Worm (Caenorhabditis elegans) whole organism, L1 larva: ENCODE results near the gene T04C12.7.

Experiments used
- C16A3.4 ChIP-seq: fragments of 150-350 bp; optimal IDR thresholded peaks from 2 replicates; lab custom pipeline; 2014; ENCODE audit warnings: missing biosample characterization, missing genetic modification characterization
- F16B12.6 ChIP-seq: fragments of 150-350 bp; optimal IDR thresholded peaks from 2 replicates; lab custom pipeline; 2014; ENCODE audit warnings: missing biosample characterization, missing genetic modification characterization
- Y116A8C.19 ChIP-seq: sonication (generic microtip); optimal IDR thresholded peaks from 2 replicates; lab custom pipeline; 2016; ENCODE audit warnings: missing compliant biosample characterization, missing genetic modification characterization, borderline replicate concordance
- aha-1 ChIP-seq: fragments of 150-350 bp; optimal IDR thresholded peaks from 2 replicates; lab custom pipeline; 2014; ENCODE audit warnings: missing biosample characterization, missing genetic modification characterization
- alr-1 ChIP-seq: fragments of 200-800 bp; sonication (Bioruptor generic); optimal IDR thresholded peaks from 2 replicates; lab custom pipeline; 2018; ENCODE audit warnings: borderline replicate concordance, mild to moderate bottlenecking, missing genetic modification characterization, missing compliant biosample characterization
- aly-2 ChIP-seq: fragments of 150-350 bp; optimal IDR thresholded peaks from 2 replicates; lab custom pipeline; 2014; ENCODE audit warnings: missing biosample characterization, missing genetic modification characterization
- ama-1 ChIP-seq: fragments of 150-350 bp; optimal IDR thresholded peaks from 2 replicates; lab custom pipeline; 2014
- ceh-82 ChIP-seq, 3 experiments: fragments of 150-350 bp in 1 of 3; sonication (generic microtip) in 2 of 3; optimal IDR thresholded peaks; 2 replicates each; lab custom pipeline; 2014 to 2017; ENCODE audit warnings: missing biosample characterization in 3 of 3, missing genetic modification characterization in 3 of 3
- ceh-90 ChIP-seq: sonication (generic microtip); optimal IDR thresholded peaks from 2 replicates; lab custom pipeline; 2016; ENCODE audit warnings: missing genetic modification characterization, missing compliant biosample characterization
- ces-1 ChIP-seq: fragments of 150-350 bp; optimal IDR thresholded peaks from 2 replicates; lab custom pipeline; 2014; ENCODE audit warnings: missing biosample characterization, missing genetic modification reagents, missing genetic modification characterization
- dsc-1 ChIP-seq: sonication (generic microtip); optimal IDR thresholded peaks from 2 replicates; lab custom pipeline; 2016; ENCODE audit warnings: mild to moderate bottlenecking, missing genetic modification characterization, missing compliant biosample characterization
- efl-1 ChIP-seq, 4 experiments: fragments of 150-350 bp; optimal IDR thresholded peaks in 3 of 4; peaks in 1 of 4; 1 replicate in 1 of 4; 2 replicates in 3 of 4; lab custom pipeline; 2014; ENCODE audit warnings: missing biosample characterization in 2 of 4, missing genetic modification characterization in 2 of 4, missing genetic modification reagents in 2 of 4
- efl-3 ChIP-seq: fragments of 200-800 bp; sonication (Bioruptor generic); optimal IDR thresholded peaks from 2 replicates; lab custom pipeline; 2018; ENCODE audit warnings: mild to moderate bottlenecking, missing genetic modification characterization, missing compliant biosample characterization
- egl-13 ChIP-seq: sonication (generic microtip); optimal IDR thresholded peaks from 2 replicates; lab custom pipeline; 2016; ENCODE audit warnings: missing genotype, missing genetic modification reagents, missing genetic modification characterization, missing compliant biosample characterization
- egl-27 ChIP-seq, 2 experiments: fragments of 150-350 bp in 1 of 2; sonication (generic microtip); optimal IDR thresholded peaks; 3 replicates each; lab custom pipeline; 2017 to 2018; ENCODE audit warnings: missing biosample characterization in 2 of 2, missing genetic modification characterization in 2 of 2, missing genetic modification reagents in 2 of 2
- elt-2 ChIP-seq: sonication (generic microtip); optimal IDR thresholded peaks from 2 replicates; lab custom pipeline; 2016; ENCODE audit warnings: missing genetic modification characterization, mild to moderate bottlenecking, inconsistent platforms, missing compliant biosample characterization, missing genetic modification reagents
- elt-3 ChIP-seq, 6 experiments: fragments of 150-350 bp in 1 of 6; sonication (generic microtip); optimal IDR thresholded peaks; 2 replicates each; lab custom pipeline; 2017 to 2018; ENCODE audit warnings: missing biosample characterization in 6 of 6, missing genetic modification characterization in 6 of 6, inconsistent platforms in 1 of 6
- fkh-10 ChIP-seq: sonication (generic microtip); optimal IDR thresholded peaks from 2 replicates; lab custom pipeline; 2017; ENCODE audit warnings: missing biosample characterization, missing genetic modification reagents, missing genetic modification characterization
- fkh-8 ChIP-seq: sonication (generic microtip); optimal IDR thresholded peaks from 2 replicates; lab custom pipeline; 2016; ENCODE audit warnings: mild to moderate bottlenecking, missing genetic modification characterization, missing compliant biosample characterization
- fos-1 ChIP-seq: fragments of 150-350 bp; optimal IDR thresholded peaks from 2 replicates; lab custom pipeline; 2014; ENCODE audit warnings: missing biosample characterization, missing genetic modification characterization
- grh-1 ChIP-seq: fragments of 200-800 bp; sonication (Bioruptor generic); IDR thresholded peaks from 2 replicates; pipeline ENCODE4 v1.3.6; 2022; ENCODE audit warnings: missing genetic modification reagents, missing genetic modification characterization, missing compliant biosample characterization
- hlh-17 ChIP-seq: fragments of 200-800 bp; sonication (Bioruptor generic); optimal IDR thresholded peaks from 2 replicates; lab custom pipeline; 2018; ENCODE audit warnings: missing genetic modification characterization, mild to moderate bottlenecking, missing compliant biosample characterization, moderate library complexity, borderline replicate concordance
- hlh-4 ChIP-seq: sonication (generic microtip); optimal IDR thresholded peaks from 2 replicates; lab custom pipeline; 2016; ENCODE audit warnings: mild to moderate bottlenecking, missing genetic modification characterization, missing compliant biosample characterization
- hpl-2 ChIP-seq: fragments of 150-350 bp; optimal IDR thresholded peaks from 2 replicates; lab custom pipeline; 2014; ENCODE audit warnings: missing biosample characterization, missing genetic modification reagents, missing genetic modification characterization
- lin-13 ChIP-seq: fragments of 150-350 bp; optimal IDR thresholded peaks from 2 replicates; lab custom pipeline; 2014; ENCODE audit warnings: missing biosample characterization, missing genetic modification reagents, missing genetic modification characterization
- lin-35 ChIP-seq, 2 experiments: fragments of 150-350 bp; optimal IDR thresholded peaks; 2 replicates each; lab custom pipeline; 2014; ENCODE audit warnings: missing biosample characterization in 2 of 2, missing genetic modification characterization in 2 of 2, missing genetic modification reagents in 2 of 2
- lir-3 ChIP-seq: sonication (generic microtip); optimal IDR thresholded peaks from 2 replicates; lab custom pipeline; 2016; ENCODE audit warnings: mild to moderate bottlenecking, missing genetic modification characterization, moderate library complexity, missing compliant biosample characterization; ENCODE audit not compliant: poor library complexity
- mef-2 ChIP-seq: fragments of 150-350 bp; optimal IDR thresholded peaks from 2 replicates; lab custom pipeline; 2014; ENCODE audit warnings: missing biosample characterization, missing genetic modification characterization
- nhr-237 ChIP-seq: fragments of 150-350 bp; optimal IDR thresholded peaks from 2 replicates; lab custom pipeline; 2014; ENCODE audit warnings: missing biosample characterization, missing genetic modification characterization
- nhr-71 ChIP-seq: sonication (generic microtip); optimal IDR thresholded peaks from 2 replicates; lab custom pipeline; 2016; ENCODE audit warnings: mild to moderate bottlenecking, missing genetic modification characterization, moderate library complexity, missing compliant biosample characterization
- nhr-76 ChIP-seq: sonication (generic microtip); optimal IDR thresholded peaks from 2 replicates; lab custom pipeline; 2017; ENCODE audit warnings: missing biosample characterization, missing genetic modification characterization
- nhr-84 ChIP-seq: sonication (generic microtip); optimal IDR thresholded peaks from 2 replicates; lab custom pipeline; 2017; ENCODE audit warnings: missing biosample characterization, missing genetic modification characterization
- nhr-90 ChIP-seq: sonication (generic microtip); optimal IDR thresholded peaks from 2 replicates; lab custom pipeline; 2016; ENCODE audit warnings: mild to moderate bottlenecking, missing genetic modification characterization, missing compliant biosample characterization; ENCODE audit not compliant: poor library complexity
- pag-3 ChIP-seq: sonication (generic microtip); optimal IDR thresholded peaks from 2 replicates; lab custom pipeline; 2017; ENCODE audit warnings: missing genetic modification characterization, mild to moderate bottlenecking, missing compliant biosample characterization, antibody characterized with exemption, borderline replicate concordance; ENCODE audit not compliant: insufficient read depth
- pax-3 ChIP-seq: fragments of 200-800 bp; sonication (Bioruptor generic); optimal IDR thresholded peaks from 2 replicates; lab custom pipeline; 2018; ENCODE audit warnings: mild to moderate bottlenecking, missing genetic modification characterization, moderate library complexity, missing compliant biosample characterization
- pqm-1 ChIP-seq: sonication (generic microtip); optimal IDR thresholded peaks from 3 replicates; lab custom pipeline; 2017; ENCODE audit warnings: missing biosample characterization, missing genetic modification characterization
- skn-1 ChIP-seq: fragments of 150-350 bp; optimal IDR thresholded peaks from 2 replicates; lab custom pipeline; 2014; ENCODE audit warnings: missing biosample characterization, missing genetic modification characterization
- snu-23 ChIP-seq: sonication (generic microtip); optimal IDR thresholded peaks from 2 replicates; lab custom pipeline; 2016; ENCODE audit warnings: missing genetic modification characterization, missing compliant biosample characterization
- sup-37 ChIP-seq: fragments of 200-800 bp; sonication (Bioruptor generic); optimal IDR thresholded peaks from 2 replicates; lab custom pipeline; 2018; ENCODE audit warnings: mild to moderate bottlenecking, missing genetic modification characterization, missing compliant biosample characterization
- swsn-7 ChIP-seq: sonication (generic microtip); optimal IDR thresholded peaks from 2 replicates; lab custom pipeline; 2016; ENCODE audit warnings: missing genetic modification characterization, missing compliant biosample characterization
- tbx-2 ChIP-seq: sonication (generic microtip); optimal IDR thresholded peaks from 2 replicates; lab custom pipeline; 2016; ENCODE audit warnings: missing genetic modification characterization, missing compliant biosample characterization
- tlp-1 ChIP-seq: fragments of 150-350 bp; optimal IDR thresholded peaks from 2 replicates; lab custom pipeline; 2014; ENCODE audit warnings: missing biosample characterization, missing genetic modification characterization
- unc-130 ChIP-seq: fragments of 150-350 bp; optimal IDR thresholded peaks from 2 replicates; lab custom pipeline; 2017; ENCODE audit warnings: missing biosample characterization, missing genetic modification characterization, inconsistent platforms
- unc-62 ChIP-seq: fragments of 150-350 bp; optimal IDR thresholded peaks from 2 replicates; lab custom pipeline; 2014; ENCODE audit warnings: missing biosample characterization, missing genetic modification reagents, missing genetic modification characterization
- unc-98 ChIP-seq: fragments of 200-800 bp; sonication (Bioruptor generic); IDR thresholded peaks from 2 replicates; pipeline ENCODE4 v1.3.6; 2022; ENCODE audit warnings: missing genetic modification characterization, missing compliant biosample characterization
- xbp-1 ChIP-seq: sonication (generic microtip); optimal IDR thresholded peaks from 2 replicates; lab custom pipeline; 2016; ENCODE audit warnings: missing genetic modification characterization, missing compliant biosample characterization
- zip-4 ChIP-seq: fragments of 200-800 bp; sonication (Bioruptor generic); optimal IDR thresholded peaks from 2 replicates; lab custom pipeline; 2018; ENCODE audit warnings: mild to moderate bottlenecking, missing genetic modification characterization, moderate library complexity, missing compliant biosample characterization

The T04C12.7 gene

ce11 chrV:11076403-11076802, 22.5 kb downstream of the T04C12.7 start (continued):
- TF ChIP-seq unc-130 (tag; lab: Kevin White, UChicago) = no peak
- no peak for TF ChIP-seq nhr-84 (tag; lab: Kevin White, UChicago)
- no peak for TF ChIP-seq hlh-17 (GFP tag; lab: Kevin White, UChicago)
- no peak for TF ChIP-seq hlh-4 (tag; lab: Kevin White, UChicago)
- TF ChIP-seq pqm-1 (tag; lab: Kevin White, UChicago) = no peak
- TF ChIP-seq C16A3.4 (tag; lab: Kevin White, UChicago) = no peak
- peak; percentile 50 for TF ChIP-seq snu-23 (GFP tag; lab: Kevin White, UChicago)
- no peak for TF ChIP-seq lir-3 (tag; lab: Kevin White, UChicago)
- no peak for TF ChIP-seq nhr-237
- TF ChIP-seq zip-4 = no peak
- TF ChIP-seq unc-98 = no peak
- no peak for TF ChIP-seq aha-1 (tag; lab: Kevin White, UChicago)
- TF ChIP-seq nhr-90 (tag; lab: Kevin White, UChicago) = peak; percentile 27
- no peak for TF ChIP-seq xbp-1
- peak; percentile 49 for TF ChIP-seq nhr-71 (tag; lab: Kevin White, UChicago)
- peak; percentile 96 for TF ChIP-seq aly-2 (tag; lab: Kevin White, UChicago)
- TF ChIP-seq grh-1 (GFP tag; lab: Robert Waterston, UW) = no peak
- no peak for TF ChIP-seq efl-1 (optimal IDR thresholded peaks at IDR 0.05; lab: Kevin White, UChicago)
- TF ChIP-seq efl-1 (GFP tag; optimal IDR thresholded peaks at IDR 0.05 in 1 of 2; lab: Kevin White, UChicago) = peak in 1 of 2 experiments; percentile 76

- TF ChIP-seq lin-13 (GFP tag; lab: Kevin White, UChicago) (peak; percentile 77), aha-1 (tag; lab: Kevin White, UChicago) (no peak), fkh-8 (peak; percentile 87), elt-2 (tag; lab: Kevin White, UChicago) (peak; percentile 75), fkh-10 (GFP tag; lab: Kevin White, UChicago) (peak; percentile 47), elt-3 (tag; optimal IDR thresholded peaks at IDR 0.05; lab: Kevin White, UChicago) (peak in 4 of 6 experiments; percentile 53 to 94 (median 74)), hlh-17 (GFP tag; lab: Kevin White, UChicago) (no peak), tlp-1 (no peak), alr-1 (tag; lab: Kevin White, UChicago) (no peak), mef-2 (no peak), pax-3 (peak; percentile 7), unc-98 (no peak), lir-3 (tag; lab: Kevin White, UChicago) (peak; percentile 32), skn-1 (tag; lab: Kevin White, UChicago) (peak; percentile 63), fos-1 (tag; lab: Kevin White, UChicago) (peak; percentile 90), hpl-2 (no peak), nhr-76 (tag; lab: Kevin White, UChicago) (no peak), unc-62 (GFP tag; lab: Kevin White, UChicago) (no peak), efl-1 (optimal IDR thresholded peaks at IDR 0.05; lab: Kevin White, UChicago) (peak; percentile 84 to 87), efl-1 (GFP tag; optimal IDR thresholded peaks at IDR 0.05 in 1 of 2; lab: Kevin White, UChicago) (peak; percentile 85 to 98), C16A3.4 (tag; lab: Kevin White, UChicago) (peak; percentile 66), ama-1 (lab: Kevin White, UChicago) (no peak), dsc-1 (no peak), grh-1 (GFP tag; lab: Robert Waterston, UW) (no peak), nhr-84 (tag; lab: Kevin White, UChicago) (no peak), efl-3 (no peak), Y116A8C.19 (tag; lab: Kevin White, UChicago) (no peak), F16B12.6 (peak; percentile 13), tbx-2 (tag; lab: Kevin White, UChicago) (peak; percentile 60), pag-3 (tag; lab: Kevin White, UChicago) (no peak), lin-35 (GFP tag; optimal IDR thresholded peaks at IDR 0.05; lab: Kevin White, UChicago) (peak; percentile 91 to 92), ces-1 (GFP tag; lab: Kevin White, UChicago) (no peak), ceh-82 (tag; optimal IDR thresholded peaks at IDR 0.05; lab: Kevin White, UChicago) (peak; percentile 7 to 82 (median 24)), ceh-90 (no peak), sup-37 (GFP tag; lab: Kevin White, UChicago) (no peak), nhr-237 (peak; percentile 33), egl-13 (no peak), egl-27 (tag; optimal IDR thresholded peaks at IDR 0.05; lab: Kevin White, UChicago) (no peak), swsn-7 (tag; lab: Kevin White, UChicago) (peak; percentile 75)
Observed at ce11 chrV:11078104-11078724, 24.3 kb downstream of the T04C12.7 start, which contains the start of gene act-2. Gene act-2, minus strand, starts transcription at chrV:11078154.
